Worm (Caenorhabditis elegans): ENCODE measurements around the gene K07H8.9.

DNA sequence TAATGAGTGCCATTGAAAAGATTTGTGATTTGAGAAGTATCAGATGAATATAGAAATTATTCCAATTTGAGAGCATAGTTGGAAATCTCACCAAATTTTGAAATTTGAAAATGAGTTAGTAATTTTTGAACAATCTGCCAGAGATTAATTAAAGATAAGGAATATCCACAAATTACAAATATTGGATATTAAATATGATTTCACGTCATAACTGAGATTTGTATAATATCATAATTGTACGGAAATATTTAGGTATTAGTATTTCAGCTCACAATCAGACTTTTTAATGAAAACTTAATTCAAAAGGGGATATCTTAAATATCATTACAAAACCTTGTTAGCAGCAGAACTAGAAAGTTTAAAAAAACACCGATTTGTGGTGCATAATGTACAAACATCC lies 26.4 kb downstream of the K07H8.9 start, which contains the start of gene K07H8.7:
- TF ChIP-seq dao-5 (tag; optimal IDR thresholded peaks at IDR 0.05), result no peak
- TF ChIP-seq him-1 (tag; optimal IDR thresholded peaks at IDR 0.05), result no peak
- TF ChIP-seq W03F9.2 (tag; optimal IDR thresholded peaks at IDR 0.05), result no peak

All from whole organism, L4/young adult.